Worm (Caenorhabditis elegans): Measurements from ENCODE around the gene B0244.10.
A peak's percentile ranks its signal among the peaks of the same experiment; 100 is the strongest.

B0244.10 gene

ce11 chrIII:5701491-5701890 is 33.5 kb upstream of the B0244.10 start:
- no peak for TF ChIP-seq lin-35 (GFP tag; optimal IDR thresholded peaks at IDR 0.05)
- no peak for TF ChIP-seq unc-130 (tag; optimal IDR thresholded peaks at IDR 0.05)
- no peak for TF ChIP-seq sox-4 (tag; optimal IDR thresholded peaks at IDR 0.05)
- TF ChIP-seq lin-14 (GFP tag; optimal IDR thresholded peaks at IDR 0.05): no peak
- TF ChIP-seq tlp-1 (tag; optimal IDR thresholded peaks at IDR 0.05): no peak

ce11 chrIII:5705228-5705888 is 29.6 kb upstream of the B0244.10 start, which contains the start of gene swp-1:
Gene swp-1, minus strand, starts transcription at chrIII:5705525.
- TF ChIP-seq nhr-71 (tag; optimal IDR thresholded peaks at IDR 0.05): peak; percentile 13
- no peak for TF ChIP-seq elt-2 (tag; optimal IDR thresholded peaks at IDR 0.05)
- peak; percentile 49 for TF ChIP-seq nhr-85 (tag)
- peak in 1 of 2 experiments; percentile 26 for TF ChIP-seq lsy-2 (tag; optimal IDR thresholded peaks at IDR 0.05)

- TF ChIP-seq ceh-90 (tag; optimal IDR thresholded peaks at IDR 0.05) (no peak), nhr-19 (GFP tag; conservative IDR thresholded peaks at IDR 0.05) (peak; percentile 91), ceh-63 (GFP tag; optimal IDR thresholded peaks at IDR 0.05) (no peak), unc-86 (tag; optimal IDR thresholded peaks at IDR 0.05) (peak; percentile 80), dpl-1 (GFP tag; optimal IDR thresholded peaks at IDR 0.05) (peak; percentile 86 to 88 (median 88)), Y116A8C.19 (tag; optimal IDR thresholded peaks at IDR 0.05; ENCODE audit: borderline replicate concordance) (no peak), ceh-82 (tag; optimal IDR thresholded peaks at IDR 0.05) (peak; percentile 91 to 97 (median 96)), ztf-11 (tag; optimal IDR thresholded peaks at IDR 0.05) (peak in 1 of 2 experiments; percentile 39), jun-1 (tag; optimal IDR thresholded peaks at IDR 0.05) (peak; percentile 90), C04F5.9 (tag; optimal IDR thresholded peaks at IDR 0.05) (peak; percentile 47), nhr-20 (tag; optimal IDR thresholded peaks at IDR 0.05) (peak; percentile 91), ceh-88 (GFP tag; IDR thresholded peaks at IDR 0.05) (peak; percentile 71), F16B12.6 (tag; optimal IDR thresholded peaks at IDR 0.05) (peak; percentile 62), dsc-1 (tag; optimal IDR thresholded peaks at IDR 0.05) (peak; percentile 73), fkh-4 (tag; optimal IDR thresholded peaks at IDR 0.05; ENCODE audit: borderline replicate concordance) (peak; percentile 43), nhr-76 (tag; optimal IDR thresholded peaks at IDR 0.05) (no peak), nhr-11 (tag; optimal IDR thresholded peaks at IDR 0.05) (peak; percentile 80), efl-1 (optimal IDR thresholded peaks at IDR 0.05) (peak; percentile 92 to 95), efl-1 (GFP tag; optimal IDR thresholded peaks at IDR 0.05 in 1 of 2) (peak; percentile 84 to 98), ama-1 (optimal IDR thresholded peaks at IDR 0.05) (peak; percentile 85), nhr-85 (tag) (peak; percentile 95), tbx-2 (tag; optimal IDR thresholded peaks at IDR 0.05) (peak; percentile 90), hlh-4 (tag; optimal IDR thresholded peaks at IDR 0.05) (no peak), nhr-71 (tag; optimal IDR thresholded peaks at IDR 0.05) (peak; percentile 94), skn-1 (tag; optimal IDR thresholded peaks at IDR 0.05) (peak; percentile 97), nhr-12 (tag; optimal IDR thresholded peaks at IDR 0.05) (no peak), C16A3.4 (tag; optimal IDR thresholded peaks at IDR 0.05) (peak; percentile 98), alr-1 (tag; optimal IDR thresholded peaks at IDR 0.05; ENCODE audit: borderline replicate concordance) (no peak), ces-1 (GFP tag; optimal IDR thresholded peaks at IDR 0.05) (no peak), lin-35 (GFP tag; optimal IDR thresholded peaks at IDR 0.05) (peak; percentile 88 to 95), sup-37 (GFP tag; optimal IDR thresholded peaks at IDR 0.05) (no peak), lir-3 (tag; optimal IDR thresholded peaks at IDR 0.05; ENCODE audit: poor library complexity) (peak; percentile 80), lin-39 (tag; optimal IDR thresholded peaks at IDR 0.05) (peak; percentile 78), nhr-84 (tag; optimal IDR thresholded peaks at IDR 0.05) (peak; percentile 47), vab-15 (tag; optimal IDR thresholded peaks at IDR 0.05) (peak; percentile 81), sox-4 (tag; optimal IDR thresholded peaks at IDR 0.05) (no peak), zip-4 (GFP tag; optimal IDR thresholded peaks at IDR 0.05) (peak; percentile 71), aly-2 (tag; optimal IDR thresholded peaks at IDR 0.05) (peak; percentile 72), unc-130 (tag; optimal IDR thresholded peaks at IDR 0.05) (peak; percentile 85), mef-2 (tag; optimal IDR thresholded peaks at IDR 0.05) (peak; percentile 27), blmp-1 (tag; optimal IDR thresholded peaks at IDR 0.05) (peak; percentile 91), fos-1 (tag; optimal IDR thresholded peaks at IDR 0.05) (peak; percentile 92), ceh-8 (GFP tag; optimal IDR thresholded peaks at IDR 0.05) (peak; percentile 15)
These were observed 28.8 kb upstream of the B0244.10 start, which contains the start of gene rpl-23 for ce11 chrIII:5706077-5706627. Gene rpl-23, minus strand, starts transcription at chrIII:5706127.

Measured in whole organism, L1 larva.